Fruit fly (Drosophila melanogaster): ENCODE results near the gene Reph.
A peak's percentile ranks its signal among the peaks of the same experiment; 100 is the strongest.

The Reph gene

dm6 chr2L:3771109-3772067, 32.0 kb upstream of the Reph start, which contains the start of gene bowl (continued):
- TF ChIP-seq Hey (tag; optimal IDR thresholded peaks at IDR 0.05) (peak; percentile 51), Bgb (GFP tag; IDR thresholded peaks at IDR 0.05; ENCODE audit: partially characterized antibody) (peak; percentile 41; the same call in 1 of the 2 replicates), CG1647 (GFP tag; optimal IDR thresholded peaks at IDR 0.05) (peak; percentile 79), nau (GFP tag; optimal IDR thresholded peaks at IDR 0.05) (peak; percentile 91), croc (GFP tag; conservative IDR thresholded peaks at IDR 0.05) (peak; percentile 95), sim (GFP tag; IDR thresholded peaks at IDR 0.05) (peak; percentile 97), abd-A (tag; optimal IDR thresholded peaks at IDR 0.05) (peak; percentile 44), CG15696 (tag; optimal IDR thresholded peaks at IDR 0.05) (peak; percentile 93), Usf (GFP tag; optimal IDR thresholded peaks at IDR 0.05) (peak; percentile 92), CG9817 (tag; optimal IDR thresholded peaks at IDR 0.05) (peak; percentile 89), jing (GFP tag; optimal IDR thresholded peaks at IDR 0.05) (peak; percentile 89), Optix (GFP tag; IDR thresholded peaks at IDR 0.05) (peak; percentile 83), CG16863 (GFP tag; optimal IDR thresholded peaks at IDR 0.05) (peak; percentile 96), esg (GFP tag; conservative IDR thresholded peaks at IDR 0.05) (peak; percentile 97), CG12391 (tag; optimal IDR thresholded peaks at IDR 0.05) (peak; percentile 99), HHEX (GFP tag; optimal IDR thresholded peaks at IDR 0.05) (peak; percentile 87), cas (GFP tag; IDR thresholded peaks at IDR 0.05) (peak; percentile 90), CG7786 (GFP tag; optimal IDR thresholded peaks at IDR 0.05) (peak; percentile 94), CG31365 (tag; optimal IDR thresholded peaks at IDR 0.05) (peak; percentile 50), CG9932 (GFP tag; IDR thresholded peaks at IDR 0.05) (peak; percentile 97), ssp (GFP tag; IDR thresholded peaks at IDR 0.05) (peak; percentile 93), CG13624 (GFP tag; optimal IDR thresholded peaks at IDR 0.05) (peak; percentile 93), tio (GFP tag; optimal IDR thresholded peaks at IDR 0.05) (peak; percentile 96), Trl (optimal IDR thresholded peaks at IDR 0.05) (peak; percentile 71 to 75), Trl (GFP tag; optimal IDR thresholded peaks at IDR 0.05) (peak; percentile 90), CG16779 (GFP tag; IDR thresholded peaks at IDR 0.05) (peak; percentile 88), zfh1 (GFP tag; IDR thresholded peaks at IDR 0.05) (peak; percentile 98), CG3838 (GFP tag; optimal IDR thresholded peaks at IDR 0.05) (peak; percentile 90), dimm (GFP tag; IDR thresholded peaks at IDR 0.05) (peak; percentile 94), CG8765 (GFP tag; IDR thresholded peaks at IDR 0.05) (peak; percentile 95), Fer1 (GFP tag; optimal IDR thresholded peaks at IDR 0.05) (peak; percentile 91), CG30020 (tag; optimal IDR thresholded peaks at IDR 0.05) (peak; percentile 81), pb (GFP tag; optimal IDR thresholded peaks at IDR 0.05) (peak; percentile 83), unpg (GFP tag; optimal IDR thresholded peaks at IDR 0.05) (peak; percentile 96), NFAT (GFP tag; IDR thresholded peaks at IDR 0.05) (peak; percentile 90), CG7839 (tag; optimal IDR thresholded peaks at IDR 0.05) (peak; percentile 98), CG9437 (GFP tag; optimal IDR thresholded peaks at IDR 0.05) (peak; percentile 91), odd (GFP tag; optimal IDR thresholded peaks at IDR 0.05) (peak; percentile 92), ERR (GFP tag; optimal IDR thresholded peaks at IDR 0.05) (peak; percentile 82), sens (GFP tag) (peak; percentile 99), CG8281 (tag; optimal IDR thresholded peaks at IDR 0.05) (peak; percentile 73), ftz-f1 (GFP tag; optimal IDR thresholded peaks at IDR 0.05) (peak; percentile 9), Aef1 (GFP tag; IDR thresholded peaks at IDR 0.05) (peak; percentile 92), mirr (GFP tag; optimal IDR thresholded peaks at IDR 0.05) (peak; percentile 42), CG5180 (GFP tag; optimal IDR thresholded peaks at IDR 0.05) (peak; percentile 68), oc (tag; optimal IDR thresholded peaks at IDR 0.05) (peak; percentile 97), Bdp1 (GFP tag; optimal IDR thresholded peaks at IDR 0.05) (peak; percentile 86), disco-r (GFP tag; optimal IDR thresholded peaks at IDR 0.05) (peak; percentile 88), CG17385 (GFP tag; optimal IDR thresholded peaks at IDR 0.05) (peak; percentile 95)
